Fruit fly (Drosophila melanogaster): ENCODE measurements around the gene CG12237.

Gene CG12237

DNA sequence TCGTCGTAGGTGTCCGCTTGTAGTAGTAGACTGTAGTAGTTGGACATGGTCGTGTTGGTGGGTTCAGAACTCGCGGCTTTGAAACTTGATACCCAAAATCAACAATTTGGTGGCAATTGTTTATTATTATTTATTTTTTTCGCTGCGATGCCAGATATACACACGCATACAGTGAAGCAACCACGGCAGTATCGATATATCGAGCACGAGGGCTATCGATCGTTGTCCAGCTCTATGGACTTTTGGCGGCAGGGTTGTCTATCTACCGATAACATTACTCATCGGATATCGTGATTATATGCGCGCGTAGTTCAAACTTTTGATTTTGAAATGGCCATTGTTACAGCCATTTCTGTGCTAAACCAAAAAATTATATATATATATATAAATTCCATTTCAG, 41.0 kb downstream of the CG12237 start, which contains the start of gene CG14220 (continued):
- TF ChIP-seq Fer1 (GFP tag; optimal IDR thresholded peaks at IDR 0.05) (peak; percentile 48), Mad (GFP tag; optimal IDR thresholded peaks at IDR 0.05) (peak; percentile 25), CG7372 (GFP tag; IDR thresholded peaks at IDR 0.05) (no peak), CG17359 (tag; optimal IDR thresholded peaks at IDR 0.05) (no peak), CG33213 (GFP tag; optimal IDR thresholded peaks at IDR 0.05) (peak; percentile 64), Nf-YC (tag; optimal IDR thresholded peaks at IDR 0.05) (peak; percentile 16), CG15479 (GFP tag; optimal IDR thresholded peaks at IDR 0.05) (no peak), MBD-R2 (GFP tag; IDR thresholded peaks at IDR 0.05) (peak; percentile 72), Myb (GFP tag; optimal IDR thresholded peaks at IDR 0.05) (peak; percentile 6), Elba2 (GFP tag; optimal IDR thresholded peaks at IDR 0.05) (no peak), gro (GFP tag; optimal IDR thresholded peaks at IDR 0.05) (peak; percentile 11), nmo (GFP tag; optimal IDR thresholded peaks at IDR 0.05) (peak; percentile 32), Blimp-1 (GFP tag; optimal IDR thresholded peaks at IDR 0.05) (no peak), Hr78 (GFP tag; optimal IDR thresholded peaks at IDR 0.05) (no peak), CG2116 (GFP tag; optimal IDR thresholded peaks at IDR 0.05) (peak; percentile 98), CTCF (GFP tag; optimal IDR thresholded peaks at IDR 0.05) (no peak), CG7963 (GFP tag; IDR thresholded peaks at IDR 0.05; ENCODE audit: partially characterized antibody) (peak; percentile 94), CG2199 (GFP tag; IDR thresholded peaks at IDR 0.05) (no peak), Mes4 (GFP tag; optimal IDR thresholded peaks at IDR 0.05) (no peak), Ets97D (GFP tag; optimal IDR thresholded peaks at IDR 0.05) (peak; percentile 90), Side (GFP tag; optimal IDR thresholded peaks at IDR 0.05) (no peak), CG6791 (GFP tag; IDR thresholded peaks at IDR 0.05; ENCODE audit: partially characterized antibody) (peak; percentile 97), CG16779 (GFP tag; IDR thresholded peaks at IDR 0.05) (no peak), Six4 (GFP tag; optimal IDR thresholded peaks at IDR 0.05) (no peak), insv (GFP tag; optimal IDR thresholded peaks at IDR 0.05) (peak in 1 of 2 experiments; percentile 15), salm (tag; optimal IDR thresholded peaks at IDR 0.05) (no peak), dpn (GFP tag; optimal IDR thresholded peaks at IDR 0.05) (peak in 1 of 2 experiments; percentile 10), CG8290 (GFP tag; optimal IDR thresholded peaks at IDR 0.05) (no peak), CG8290 (tag; optimal IDR thresholded peaks at IDR 0.05) (peak in 1 of 2 experiments; percentile 72), dm (GFP tag; optimal IDR thresholded peaks at IDR 0.05) (peak; percentile 4), sna (GFP tag; IDR thresholded peaks at IDR 0.05; ENCODE audit: partially characterized antibody) (peak; percentile 85), lov (optimal IDR thresholded peaks at IDR 0.05) (no peak), lov (GFP tag; IDR thresholded peaks at IDR 0.05) (no peak), Dref (GFP tag; IDR thresholded peaks at IDR 0.05) (peak; percentile 99), CG42726 (GFP tag; IDR thresholded peaks at IDR 0.05; ENCODE audit: partially characterized antibody) (peak; percentile 90), CG16815 (GFP tag; optimal IDR thresholded peaks at IDR 0.05) (no peak), gfzf (GFP tag; optimal IDR thresholded peaks at IDR 0.05) (peak; percentile 0), H2.0 (GFP tag; IDR thresholded peaks at IDR 0.05) (no peak), CG17829 (tag; optimal IDR thresholded peaks at IDR 0.05) (peak; percentile 37), CG13287 (GFP tag; IDR thresholded peaks at IDR 0.05; ENCODE audit: partially characterized antibody) (peak; percentile 93), Hmr (GFP tag; optimal IDR thresholded peaks at IDR 0.05) (peak; percentile 53), CG34376 (GFP tag; optimal IDR thresholded peaks at IDR 0.05) (peak; percentile 51), dmrt11E (tag; optimal IDR thresholded peaks at IDR 0.05) (peak; percentile 0), CG10543 (GFP tag; optimal IDR thresholded peaks at IDR 0.05) (peak; percentile 32), sd (tag; optimal IDR thresholded peaks at IDR 0.05) (no peak), sisA (GFP tag; IDR thresholded peaks at IDR 0.05) (no peak), Lhr (GFP tag; optimal IDR thresholded peaks at IDR 0.05) (peak; percentile 36), Trl (optimal IDR thresholded peaks at IDR 0.05) (no peak), Trl (GFP tag; optimal IDR thresholded peaks at IDR 0.05) (no peak), wek (GFP tag; optimal IDR thresholded peaks at IDR 0.05) (no peak), sug (tag; optimal IDR thresholded peaks at IDR 0.05) (peak; percentile 28), Bgb (GFP tag; IDR thresholded peaks at IDR 0.05; ENCODE audit: partially characterized antibody) (peak; percentile 97)

Measured in whole organism, embryonic.